Worm (Caenorhabditis elegans) whole organism, L4 larva: Measurements from ENCODE around the gene frpr-9.

Experiments used
- F10B5.3 ChIP-seq: sonication (generic microtip); optimal IDR thresholded peaks from 2 replicates; lab custom pipeline; 2016; ENCODE audit warnings: mild to moderate bottlenecking, missing genetic modification characterization, missing compliant biosample characterization
- F49E8.2 ChIP-seq: sonication (generic microtip); optimal IDR thresholded peaks from 2 replicates; lab custom pipeline; 2016; ENCODE audit warnings: missing compliant biosample characterization, mild to moderate bottlenecking, missing genetic modification characterization, borderline replicate concordance
- Y48G9A.11 ChIP-seq: fragments of 200-800 bp; sonication (Bioruptor generic); IDR thresholded peaks from 2 replicates; pipeline ENCODE4 v1.3.6; 2022; ENCODE audit warnings: missing genetic modification reagents, missing genetic modification characterization, missing compliant biosample characterization
- aha-1 ChIP-seq: fragments of 150-350 bp; peaks from one replicate; lab custom pipeline; 2014; ENCODE audit warnings: missing biosample characterization, missing genetic modification characterization
- aly-2 ChIP-seq: sonication (generic microtip); optimal IDR thresholded peaks from 2 replicates; lab custom pipeline; 2018; ENCODE audit warnings: missing biosample characterization, missing genetic modification characterization
- attf-4 ChIP-seq: sonication (generic microtip); optimal IDR thresholded peaks from 3 replicates; lab custom pipeline; 2017; ENCODE audit warnings: missing biosample characterization, missing genetic modification characterization
- ceh-20 ChIP-seq: fragments of 200-800 bp; sonication (Bioruptor generic); IDR thresholded peaks from 2 replicates; pipeline ENCODE4 v1.3.6; 2022; ENCODE audit warnings: missing genetic modification reagents, missing genetic modification characterization, missing compliant biosample characterization
- ceh-44 ChIP-seq: fragments of 200-800 bp; sonication (Bioruptor generic); IDR thresholded peaks from 2 replicates; pipeline ENCODE4 v1.3.6; 2022; ENCODE audit warnings: missing genetic modification reagents, missing genetic modification characterization, missing compliant biosample characterization
- ceh-82 ChIP-seq: sonication (generic microtip); optimal IDR thresholded peaks from 2 replicates; lab custom pipeline; 2017; ENCODE audit warnings: missing biosample characterization, missing genetic modification characterization
- daf-16 ChIP-seq, 3 experiments: sonication (generic microtip); optimal IDR thresholded peaks; 2 replicates each; lab custom pipeline; 2016 to 2017; ENCODE audit warnings: missing genetic modification characterization in 3 of 3, missing genetic modification reagents in 3 of 3, mild to moderate bottlenecking in 2 of 3, missing compliant biosample characterization in 2 of 3, missing biosample characterization in 1 of 3, moderate library complexity in 1 of 3
- dmd-6 ChIP-seq: fragments of 200-800 bp; sonication (Bioruptor generic); IDR thresholded peaks from 2 replicates; pipeline ENCODE4 v1.3.6; 2022; ENCODE audit warnings: missing genetic modification reagents, missing genetic modification characterization, missing compliant biosample characterization
- dmd-8 ChIP-seq: fragments of 200-800 bp; sonication (Bioruptor generic); IDR thresholded peaks from 2 replicates; pipeline ENCODE4 v1.3.6; 2022; ENCODE audit warnings: missing genetic modification characterization, missing compliant biosample characterization
- dve-1 ChIP-seq: sonication (generic microtip); optimal IDR thresholded peaks from 2 replicates; lab custom pipeline; 2017; ENCODE audit warnings: antibody characterized with exemption, mild to moderate bottlenecking, missing genetic modification characterization, missing compliant biosample characterization; ENCODE audit not compliant: insufficient read depth
- egl-27 ChIP-seq: sonication (generic microtip); optimal IDR thresholded peaks from 3 replicates; lab custom pipeline; 2017; ENCODE audit warnings: missing biosample characterization, missing genetic modification reagents, missing genetic modification characterization
- hlh-11 ChIP-seq: fragments of 200-800 bp; sonication (Bioruptor generic); optimal IDR thresholded peaks from 2 replicates; lab custom pipeline; 2018; ENCODE audit warnings: mild to moderate bottlenecking, missing genetic modification characterization, missing compliant biosample characterization
- hlh-30 ChIP-seq: sonication (generic microtip); optimal IDR thresholded peaks from 2 replicates; lab custom pipeline; 2017; ENCODE audit warnings: antibody characterized with exemption, mild to moderate bottlenecking, missing genetic modification characterization, missing compliant biosample characterization; ENCODE audit not compliant: insufficient read depth
- jun-1 ChIP-seq: fragments of 150-350 bp; optimal IDR thresholded peaks from 2 replicates; lab custom pipeline; 2014; ENCODE audit warnings: missing biosample characterization, missing genetic modification reagents, missing genetic modification characterization
- lin-1 ChIP-seq: fragments of 200-800 bp; sonication (Bioruptor generic); IDR thresholded peaks from 2 replicates; pipeline ENCODE4 v1.3.6; 2022; ENCODE audit warnings: missing genetic modification reagents, missing genetic modification characterization, missing compliant biosample characterization
- lin-13 ChIP-seq: fragments of 150-350 bp; optimal IDR thresholded peaks from 2 replicates; lab custom pipeline; 2014; ENCODE audit warnings: missing biosample characterization, missing genetic modification reagents, missing genetic modification characterization
- lin-39 ChIP-seq: fragments of 150-350 bp; optimal IDR thresholded peaks from 2 replicates; lab custom pipeline; 2014; ENCODE audit warnings: missing biosample characterization, missing genetic modification reagents, missing genetic modification characterization
- mep-1 ChIP-seq: fragments of 150-350 bp; sonication (generic microtip); optimal IDR thresholded peaks from 3 replicates; lab custom pipeline; 2014; ENCODE audit warnings: missing biosample characterization, missing genetic modification characterization
- nhr-102 ChIP-seq: sonication (generic microtip); optimal IDR thresholded peaks from 2 replicates; lab custom pipeline; 2016; ENCODE audit warnings: mild to moderate bottlenecking, missing genetic modification characterization, moderate library complexity, missing compliant biosample characterization
- nhr-11 ChIP-seq: fragments of 150-350 bp; optimal IDR thresholded peaks from 2 replicates; lab custom pipeline; 2014; ENCODE audit warnings: missing biosample characterization, missing genetic modification characterization
- nhr-237 ChIP-seq: sonication (generic microtip); optimal IDR thresholded peaks from 2 replicates; lab custom pipeline; 2017; ENCODE audit warnings: missing biosample characterization, missing genetic modification characterization
- nhr-6 ChIP-seq: fragments of 150-350 bp; optimal IDR thresholded peaks from 2 replicates; lab custom pipeline; 2014; ENCODE audit warnings: missing biosample characterization, missing genetic modification characterization
- nhr-77 ChIP-seq: fragments of 150-350 bp; optimal IDR thresholded peaks from 2 replicates; lab custom pipeline; 2014; ENCODE audit warnings: missing biosample characterization, missing genetic modification characterization
- pqm-1 ChIP-seq: sonication (generic microtip); optimal IDR thresholded peaks from 2 replicates; lab custom pipeline; 2017; ENCODE audit warnings: missing biosample characterization, missing genetic modification characterization
- set-16 ChIP-seq: fragments of 200-800 bp; sonication (Bioruptor generic); IDR thresholded peaks from 2 replicates; pipeline ENCODE4 v1.3.6; 2022; ENCODE audit warnings: missing genetic modification reagents, missing genetic modification characterization, missing compliant biosample characterization
- spr-3 ChIP-seq: fragments of 200-800 bp; sonication (Bioruptor generic); optimal IDR thresholded peaks from 2 replicates; lab custom pipeline; 2018; ENCODE audit warnings: mild to moderate bottlenecking, missing genetic modification characterization, missing compliant biosample characterization
- tra-1 ChIP-seq: fragments of 200-800 bp; sonication (Bioruptor generic); IDR thresholded peaks from 2 replicates; pipeline ENCODE4 v1.3.6; 2022; ENCODE audit warnings: missing genetic modification reagents, missing genetic modification characterization, missing compliant biosample characterization
- unc-130 ChIP-seq: sonication (generic microtip); optimal IDR thresholded peaks from 2 replicates; lab custom pipeline; 2016; ENCODE audit warnings: missing genetic modification reagents, missing genetic modification characterization, missing compliant biosample characterization
- unc-39 ChIP-seq: sonication (generic microtip); optimal IDR thresholded peaks from 2 replicates; lab custom pipeline; 2017; ENCODE audit warnings: missing biosample characterization, missing genetic modification characterization
- unc-62 ChIP-seq, 3 experiments: fragments of 150-350 bp in 1 of 3; sonication (generic microtip); optimal IDR thresholded peaks in 2 of 3; peaks in 1 of 3; 1 replicate in 1 of 3; 2 replicates in 2 of 3; lab custom pipeline; 2014 to 2017; ENCODE audit warnings: missing biosample characterization in 3 of 3, missing genetic modification characterization in 3 of 3, missing genetic modification reagents in 3 of 3, missing genotype in 1 of 3
- vab-7 ChIP-seq: fragments of 200-800 bp; sonication (Bioruptor generic); IDR thresholded peaks from 2 replicates; pipeline ENCODE4 v1.3.6; 2022; ENCODE audit warnings: missing genetic modification reagents, missing genetic modification characterization, missing compliant biosample characterization
- zag-1 ChIP-seq: fragments of 150-350 bp; optimal IDR thresholded peaks from 2 replicates; lab custom pipeline; 2014; ENCODE audit warnings: missing biosample characterization, missing genetic modification characterization
- zfp-3 ChIP-seq: fragments of 200-800 bp; sonication (Bioruptor generic); conservative IDR thresholded peaks from 2 replicates; pipeline ENCODE4 v1.3.6; 2022; ENCODE audit warnings: missing genetic modification reagents, missing genetic modification characterization, missing compliant biosample characterization
- zip-2 ChIP-seq: fragments of 150-350 bp; optimal IDR thresholded peaks from 2 replicates; lab custom pipeline; 2014; ENCODE audit warnings: missing biosample characterization, missing genetic modification characterization
- ztf-7 ChIP-seq: fragments of 150-350 bp; optimal IDR thresholded peaks from 2 replicates; lab custom pipeline; 2014; ENCODE audit warnings: missing biosample characterization, missing genetic modification characterization

The frpr-9 gene

ce11 chrV:10953471-10954155 lies 38.3 kb upstream of the frpr-9 start (continued):
- no peak for TF ChIP-seq lin-1
- no peak for TF ChIP-seq ztf-7 (tag; lab: Kevin White, UChicago)
- TF ChIP-seq spr-3: no peak
- TF ChIP-seq dve-1 (tag; lab: Kevin White, UChicago): peak; percentile 42
- no peak for TF ChIP-seq ceh-82
- TF ChIP-seq vab-7 (GFP tag; lab: Robert Waterston, UW): no peak
- 0 out of 2 replicates have a peak, but pooled peaks have one; percentile 8 for TF ChIP-seq tra-1 (GFP tag; lab: Robert Waterston, UW)
- peak; percentile 24 for TF ChIP-seq nhr-77 (tag; lab: Kevin White, UChicago)
- no peak for TF ChIP-seq lin-13 (GFP tag; lab: Kevin White, UChicago)
- no peak for TF ChIP-seq lin-39 (tag; lab: Kevin White, UChicago)
- no peak for TF ChIP-seq jun-1 (tag; lab: Kevin White, UChicago)
- peak; percentile 95 for TF ChIP-seq zfp-3 (GFP tag; lab: Robert Waterston, UW)
- no peak for TF ChIP-seq unc-130
- no peak for TF ChIP-seq set-16
- TF ChIP-seq, all 104 proteins: peak for 17

ce11 chrV:10954334-10954733 lies 37.6 kb upstream of the frpr-9 start, which contains the start of gene clec-221:
clec-221 (minus strand) TSS chrV:10954434.
- TF ChIP-seq attf-4 (no peak), zip-2 (no peak), zag-1 (no peak), dmd-8 (no peak), daf-16 (GFP tag; optimal IDR thresholded peaks at IDR 0.05; lab: Kevin White, UChicago) (no peak), daf-16 (tag; optimal IDR thresholded peaks at IDR 0.05; lab: Kevin White, UChicago) (no peak), nhr-6 (tag; lab: Kevin White, UChicago) (no peak), nhr-237 (tag; lab: Kevin White, UChicago) (no peak), hlh-30 (tag; lab: Kevin White, UChicago) (no peak), ceh-44 (no peak), unc-39 (no peak), nhr-102 (tag; lab: Kevin White, UChicago) (no peak), F10B5.3 (no peak), Y48G9A.11 (GFP tag; lab: Robert Waterston, UW) (no peak), lin-39 (tag; lab: Kevin White, UChicago) (no peak), aha-1 (tag; lab: Kevin White, UChicago) (no peak), ceh-20 (no peak), nhr-11 (tag; lab: Kevin White, UChicago) (no peak), egl-27 (tag; lab: Kevin White, UChicago) (no peak)

DNA sequence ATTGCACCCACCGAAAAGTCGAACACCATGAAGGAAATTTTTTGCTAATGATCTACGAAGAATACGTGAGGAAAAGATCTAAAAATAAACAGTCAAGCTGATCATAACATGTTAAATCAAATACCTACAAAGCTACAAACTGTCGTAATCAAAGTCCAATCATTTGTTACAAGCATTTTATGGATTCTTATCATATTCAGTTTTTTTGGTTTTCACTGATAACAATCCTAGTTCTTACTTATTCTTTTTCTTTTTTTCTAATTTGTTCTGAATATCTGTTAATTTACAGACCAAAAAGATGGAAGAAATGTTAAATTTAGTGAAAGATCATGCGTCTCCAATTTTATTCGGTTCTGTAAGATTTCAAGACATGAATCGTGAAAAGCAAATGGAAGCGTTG lies 37.1 kb upstream of the frpr-9 start, which contains the start of gene F17C11.6:
TSS of gene F17C11.6 (plus strand) at position 290 of the 400 bp plus-strand sequence.
- TF ChIP-seq nhr-11 (tag; lab: Kevin White, UChicago): no peak
- TF ChIP-seq daf-16 (GFP tag; optimal IDR thresholded peaks at IDR 0.05; lab: Kevin White, UChicago): no peak
- peak; percentile 27 for TF ChIP-seq daf-16 (tag; optimal IDR thresholded peaks at IDR 0.05; lab: Kevin White, UChicago)
- peak; percentile 7 for TF ChIP-seq dve-1 (tag; lab: Kevin White, UChicago)

ce11 chrV:10955681-10956476 lies 36.0 kb upstream of the frpr-9 start, which contains the start of gene F17C11.13:
F17C11.13 (plus strand) TSS chrV:10955923.
- 0 out of 2 replicates have a peak, but pooled peaks have one; percentile 19 for TF ChIP-seq zfp-3 (GFP tag; lab: Robert Waterston, UW)
- TF ChIP-seq hlh-11: peak; percentile 8
- peak in 1 of 2 experiments; percentile 97 for TF ChIP-seq unc-62 (GFP tag; optimal IDR thresholded peaks at IDR 0.05 in 1 of 2; lab: Kevin White, UChicago)
- no peak for TF ChIP-seq unc-62 (tag; optimal IDR thresholded peaks at IDR 0.05; lab: Kevin White, UChicago)
- peak; percentile 23; the same call in 1 of the 2 replicates for TF ChIP-seq dmd-6 (GFP tag; lab: Robert Waterston, UW)
- TF ChIP-seq dve-1 (tag; lab: Kevin White, UChicago): peak; percentile 36
- TF ChIP-seq ztf-7 (tag; lab: Kevin White, UChicago): no peak
- TF ChIP-seq F49E8.2 (tag; lab: Kevin White, UChicago): no peak
- TF ChIP-seq mep-1 (tag; lab: Kevin White, UChicago): peak; percentile 59
- TF ChIP-seq daf-16 (GFP tag; optimal IDR thresholded peaks at IDR 0.05; lab: Kevin White, UChicago): no peak
- peak; percentile 17 for TF ChIP-seq daf-16 (tag; optimal IDR thresholded peaks at IDR 0.05; lab: Kevin White, UChicago)
- TF ChIP-seq pqm-1 (tag; lab: Kevin White, UChicago): peak; percentile 39
- TF ChIP-seq nhr-77 (tag; lab: Kevin White, UChicago): peak; percentile 39
- no peak for TF ChIP-seq aly-2 (tag; lab: Kevin White, UChicago)
- TF ChIP-seq aha-1 (tag; lab: Kevin White, UChicago): peak; percentile 98
